Fruit fly (Drosophila melanogaster) whole organism, embryonic: ENCODE data around the gene Jhbp2.

Source experiments
- Awh ChIP-seq: fragments of 200-800 bp; sonication (Bioruptor generic); IDR thresholded peaks from 2 replicates; pipeline ENCODE4, ENCODE4 v1.3.6; 2022; ENCODE audit warnings: missing biosample characterization, missing genetic modification characterization
- CG11560 ChIP-seq: fragments of 200-800 bp; sonication (Bioruptor generic); IDR thresholded peaks from 3 replicates; pipeline ENCODE4 v1.3.6; 2022; ENCODE audit warnings: missing biosample characterization, missing genetic modification characterization
- CG13894 ChIP-seq: fragments of 200-800 bp; sonication (Bioruptor generic); optimal IDR thresholded peaks from 3 replicates; lab custom pipeline; 2018; ENCODE audit warnings: missing biosample characterization, mild to moderate bottlenecking, missing genetic modification characterization, moderate library complexity
- CG15479 ChIP-seq: fragments of 200-800 bp; sonication (Bioruptor generic); optimal IDR thresholded peaks from 3 replicates; lab custom pipeline; 2019; ENCODE audit warnings: missing biosample characterization, mild to moderate bottlenecking, missing genetic modification characterization, moderate library complexity
- CG17912 ChIP-seq: fragments of 200-800 bp; sonication (Bioruptor generic); optimal IDR thresholded peaks from 2 replicates; lab custom pipeline; 2018; ENCODE audit warnings: missing biosample characterization, mild to moderate bottlenecking, missing genetic modification characterization
- CG2116 ChIP-seq: fragments of 200-800 bp; sonication (Bioruptor generic); optimal IDR thresholded peaks from 3 replicates; lab custom pipeline; 2018; ENCODE audit warnings: missing biosample characterization, mild to moderate bottlenecking, missing genetic modification characterization
- CG2199 ChIP-seq: fragments of 200-800 bp; sonication (Bioruptor generic); IDR thresholded peaks from 3 replicates; pipeline ENCODE4 v1.3.6; 2022; ENCODE audit warnings: missing biosample characterization, missing genetic modification characterization
- CG30403 ChIP-seq: fragments of 200-800 bp; sonication (Bioruptor generic); optimal IDR thresholded peaks from 3 replicates; lab custom pipeline; 2016; ENCODE audit warnings: missing biosample characterization, missing genetic modification characterization
- CG33557 ChIP-seq: fragments of 200-800 bp; sonication (Bioruptor generic); optimal IDR thresholded peaks from 2 replicates; lab custom pipeline; 2019; ENCODE audit warnings: missing biosample characterization, mild to moderate bottlenecking, missing genetic modification characterization, moderate library complexity
- CG34224 ChIP-seq: fragments of 200-800 bp; sonication (Bioruptor generic); IDR thresholded peaks from 3 replicates; pipeline ENCODE4 v1.3.6; 2022; ENCODE audit warnings: missing biosample characterization, missing genetic modification characterization; ENCODE audit not compliant: partially characterized antibody
- CG34422 ChIP-seq: fragments of 200-800 bp; sonication (Bioruptor generic); IDR thresholded peaks from 3 replicates; pipeline ENCODE4 v1.3.6; 2022; ENCODE audit warnings: missing biosample characterization, missing genetic modification characterization
- CG4617 ChIP-seq: fragments of 200-800 bp; sonication (Bioruptor generic); optimal IDR thresholded peaks from 3 replicates; lab custom pipeline; 2016; ENCODE audit warnings: missing biosample characterization, missing genetic modification characterization, borderline replicate concordance
- CG4854 ChIP-seq: fragments of 200-800 bp; sonication (Bioruptor generic); optimal IDR thresholded peaks from 2 replicates; lab custom pipeline; 2016; ENCODE audit warnings: missing biosample characterization, missing genetic modification characterization, inconsistent platforms
- CG6813 ChIP-seq: fragments of 200-800 bp; sonication (Bioruptor generic); optimal IDR thresholded peaks from 2 replicates; lab custom pipeline; 2017; ENCODE audit warnings: missing biosample characterization, missing genetic modification characterization, mild to moderate bottlenecking, moderate library complexity, missing genetic modification reagents
- CG7745 ChIP-seq: fragments of 200-800 bp; sonication (Bioruptor generic); optimal IDR thresholded peaks from 2 replicates; lab custom pipeline; 2018; ENCODE audit warnings: missing biosample characterization, mild to moderate bottlenecking, missing genetic modification characterization, moderate library complexity
- CG8290 ChIP-seq, 3 experiments: fragments of 200-800 bp; sonication (Bioruptor generic); optimal IDR thresholded peaks; 2 replicates each; lab custom pipeline; 2016 to 2019; ENCODE audit warnings: missing biosample characterization in 3 of 3, missing genetic modification characterization in 3 of 3, mild to moderate bottlenecking in 2 of 3, moderate library complexity in 1 of 3
- D ChIP-seq, 2 experiments: fragments of 200-800 bp in 1 of 2; fragments of >200 bp in 1 of 2; sonication (Bioruptor generic) in 1 of 2; optimal IDR thresholded peaks; 2 replicates in 1 of 2; 3 replicates in 1 of 2; lab custom pipeline; 2017; ENCODE audit warnings: mild to moderate bottlenecking in 1 of 2, missing biosample characterization in 1 of 2, missing genetic modification characterization in 1 of 2, missing genetic modification reagents in 1 of 2
- H2.0 ChIP-seq: fragments of 200-800 bp; sonication (Bioruptor generic); IDR thresholded peaks from 2 replicates; pipeline ENCODE4 v1.3.6; 2022; ENCODE audit warnings: missing biosample characterization, missing genetic modification characterization
- Hr39 ChIP-seq: fragments of >200 bp; optimal IDR thresholded peaks from 2 replicates; lab custom pipeline; 2017
- NC2β ChIP-seq: fragments of 200-800 bp; sonication (Bioruptor generic); optimal IDR thresholded peaks from 2 replicates; lab custom pipeline; 2016; ENCODE audit warnings: missing biosample characterization, missing genetic modification characterization
- Sry-β ChIP-seq: fragments of 200-800 bp; sonication (Bioruptor generic); optimal IDR thresholded peaks from 2 replicates; lab custom pipeline; 2018; ENCODE audit warnings: missing biosample characterization, mild to moderate bottlenecking, missing genetic modification characterization, moderate library complexity
- abd-A ChIP-seq: fragments of 200-800 bp; sonication (Bioruptor generic); optimal IDR thresholded peaks from 3 replicates; lab custom pipeline; 2019; ENCODE audit warnings: missing biosample characterization, mild to moderate bottlenecking, missing genetic modification characterization, moderate library complexity
- bigmax ChIP-seq: fragments of 200-800 bp; sonication (Bioruptor generic); optimal IDR thresholded peaks from 2 replicates; lab custom pipeline; 2018; ENCODE audit warnings: missing biosample characterization, mild to moderate bottlenecking, missing genetic modification characterization
- chinmo ChIP-seq: fragments of 200-800 bp; sonication (Bioruptor generic); IDR thresholded peaks from 4 replicates; pipeline ENCODE4 v1.3.6; 2022; ENCODE audit warnings: missing biosample characterization, missing genetic modification characterization; ENCODE audit not compliant: partially characterized antibody
- ci ChIP-seq: fragments of 200-800 bp; sonication (Bioruptor generic); IDR thresholded peaks from 3 replicates; pipeline ENCODE4 v1.3.6; 2022; ENCODE audit warnings: missing biosample characterization, missing genetic modification characterization
- corto ChIP-seq: fragments of 200-800 bp; sonication (Bioruptor generic); optimal IDR thresholded peaks from 2 replicates; lab custom pipeline; 2016; ENCODE audit warnings: missing biosample characterization, mild to moderate bottlenecking, missing genetic modification characterization, moderate library complexity
- croc ChIP-seq: fragments of 200-800 bp; sonication (Bioruptor generic); conservative IDR thresholded peaks from 3 replicates; pipeline ENCODE4 v1.3.6; 2022; ENCODE audit warnings: missing biosample characterization, missing genetic modification characterization
- crol ChIP-seq: fragments of 200-800 bp; sonication (Bioruptor generic); IDR thresholded peaks from 2 replicates; pipeline ENCODE4 v1.3.6; 2022; ENCODE audit warnings: missing biosample characterization, missing genetic modification characterization
- crp ChIP-seq, 2 experiments: fragments of 200-800 bp; sonication (Bioruptor generic); optimal IDR thresholded peaks; 2 replicates in 1 of 2; 3 replicates in 1 of 2; lab custom pipeline; 2017; ENCODE audit warnings: missing biosample characterization in 2 of 2, missing genetic modification characterization in 2 of 2, mild to moderate bottlenecking in 1 of 2, moderate library complexity in 1 of 2
- eve ChIP-seq, 2 experiments: fragments of >200 bp; optimal IDR thresholded peaks; 2 replicates each; lab custom pipeline; 2017; ENCODE audit warnings: missing biosample characterization in 2 of 2, missing genetic modification characterization in 2 of 2
- grn ChIP-seq: fragments of 200-800 bp; sonication (Bioruptor generic); optimal IDR thresholded peaks from 3 replicates; lab custom pipeline; 2017; ENCODE audit warnings: missing biosample characterization, missing genetic modification characterization
- gsb-n ChIP-seq: fragments of 200-800 bp; sonication (Bioruptor generic); optimal IDR thresholded peaks from 3 replicates; lab custom pipeline; 2018; ENCODE audit warnings: missing biosample characterization, mild to moderate bottlenecking, missing genetic modification characterization
- gt ChIP-seq: fragments of 200-800 bp; sonication (Bioruptor generic); IDR thresholded peaks from 2 replicates; pipeline ENCODE4 v1.3.6; 2022; ENCODE audit warnings: missing biosample characterization, missing genetic modification characterization
- prd ChIP-seq, 3 experiments: fragments of >200 bp in 2 of 3; fragments of 200-800 bp in 1 of 3; sonication (Bioruptor generic) in 1 of 3; optimal IDR thresholded peaks in 2 of 3; IDR thresholded peaks in 1 of 3; 2 replicates in 2 of 3; 3 replicates in 1 of 3; pipeline versions ENCODE4 v1.3.6 to Lab custom; 2017 to 2022; ENCODE audit warnings: missing biosample characterization in 1 of 3, missing genetic modification characterization in 1 of 3
- pros ChIP-seq: fragments of 200-800 bp; sonication (Bioruptor generic); optimal IDR thresholded peaks from 3 replicates; lab custom pipeline; 2019; ENCODE audit warnings: missing biosample characterization, mild to moderate bottlenecking, missing genetic modification characterization, moderate library complexity
- repo ChIP-seq: fragments of 200-800 bp; sonication (Bioruptor generic); optimal IDR thresholded peaks from 2 replicates; lab custom pipeline; 2016; ENCODE audit warnings: missing biosample characterization, missing genetic modification characterization
- seq ChIP-seq: fragments of 200-800 bp; sonication (Bioruptor generic); IDR thresholded peaks from 2 replicates; pipeline ENCODE4 v1.3.6; 2022; ENCODE audit warnings: missing biosample characterization, missing genetic modification characterization
- tin ChIP-seq: fragments of 200-800 bp; sonication (Bioruptor generic); optimal IDR thresholded peaks from 3 replicates; lab custom pipeline; 2016; ENCODE audit warnings: missing biosample characterization, missing genetic modification characterization
- toy ChIP-seq: fragments of 200-800 bp; sonication (Bioruptor generic); IDR thresholded peaks from 2 replicates; pipeline ENCODE4 v1.3.6; 2022; ENCODE audit warnings: missing biosample characterization, missing genetic modification characterization
- twi ChIP-seq: fragments of 200-800 bp; optimal IDR thresholded peaks from 2 replicates; lab custom pipeline; 2019; ENCODE audit warnings: missing biosample characterization, mild to moderate bottlenecking, missing genetic modification characterization, moderate library complexity
- yki ChIP-seq: fragments of >200 bp; optimal IDR thresholded peaks from 3 replicates; lab custom pipeline; 2018
- z ChIP-seq: fragments of 200-800 bp; sonication (Bioruptor generic); IDR thresholded peaks from 3 replicates; pipeline ENCODE4 v1.3.6; 2022; ENCODE audit warnings: missing biosample characterization, missing genetic modification characterization
- zen ChIP-seq: fragments of 200-800 bp; sonication (Bioruptor generic); optimal IDR thresholded peaks from 3 replicates; lab custom pipeline; 2018; ENCODE audit warnings: missing biosample characterization, mild to moderate bottlenecking, missing genetic modification characterization, moderate library complexity

Jhbp2 gene

DNA sequence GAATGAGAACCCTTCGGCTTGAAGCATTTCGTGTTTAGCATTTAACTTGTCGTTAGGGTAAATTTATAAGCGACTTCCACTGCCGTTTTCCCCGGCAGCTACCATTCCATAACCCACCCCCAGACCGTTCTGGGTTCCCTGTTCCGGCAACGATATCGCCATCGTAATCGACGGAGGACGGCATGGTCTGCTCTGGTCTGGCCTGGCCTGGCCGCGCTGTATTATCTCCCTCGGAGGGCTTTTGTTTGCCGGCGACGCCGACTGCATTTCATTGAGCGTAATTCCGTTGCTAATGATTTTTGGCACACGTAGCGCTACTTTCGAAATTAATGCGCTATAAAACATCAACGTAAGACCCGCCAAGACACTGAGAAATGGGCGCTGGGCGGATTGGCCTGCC lies 23.5 kb upstream of the Jhbp2 start (continued):
- TF ChIP-seq CG33557 (no peak), crp (GFP tag; optimal IDR thresholded peaks at IDR 0.05; lab: Kevin White, UChicago) (no peak), CG2116 (GFP tag; lab: Kevin White, UChicago) (no peak)

DNA sequence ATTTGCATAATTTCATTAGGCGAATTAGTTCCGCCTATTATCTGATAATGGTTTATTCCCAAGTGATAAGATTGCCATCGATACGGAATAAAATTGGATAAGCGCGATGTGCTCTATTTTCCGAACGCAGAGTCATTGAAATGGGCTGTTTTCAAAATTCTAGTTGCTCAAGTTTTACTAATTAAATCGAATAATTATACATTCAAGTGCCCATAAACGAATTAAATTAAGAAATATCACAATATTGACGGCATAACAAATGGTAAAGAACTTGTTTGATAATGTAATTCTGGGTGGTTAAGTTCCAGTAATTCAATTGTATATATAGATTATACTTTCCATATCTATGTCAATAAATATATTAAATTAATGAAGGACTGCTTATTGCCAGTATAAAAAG lies 23.0 kb upstream of the Jhbp2 start, which contains the start of gene CG14662:
CG14662 (minus strand) TSS at position 101 of the 400 bp plus-strand sequence.
- no peak for TF ChIP-seq croc (GFP tag; lab: Robert Waterston, UW)
- peak in 1 of 2 experiments; percentile 25 for TF ChIP-seq eve (GFP tag; optimal IDR thresholded peaks at IDR 0.05; lab: Kevin White, UChicago)
- no peak for TF ChIP-seq prd (optimal IDR thresholded peaks at IDR 0.05; lab: Kevin White, UChicago)
- TF ChIP-seq prd (GFP tag; IDR thresholded peaks at IDR 0.05; lab: Robert Waterston, UW), result no peak
- peak; percentile 28 for TF ChIP-seq zen (tag; lab: Kevin White, UChicago)
- no peak for TF ChIP-seq CG4617 (GFP tag; lab: Kevin White, UChicago)
- TF ChIP-seq CG6813 (GFP tag; lab: Kevin White, UChicago), result no peak
- TF ChIP-seq Sry-β, result no peak
- TF ChIP-seq yki, result no peak
- no peak for TF ChIP-seq toy (GFP tag; lab: Robert Waterston, UW)

DNA sequence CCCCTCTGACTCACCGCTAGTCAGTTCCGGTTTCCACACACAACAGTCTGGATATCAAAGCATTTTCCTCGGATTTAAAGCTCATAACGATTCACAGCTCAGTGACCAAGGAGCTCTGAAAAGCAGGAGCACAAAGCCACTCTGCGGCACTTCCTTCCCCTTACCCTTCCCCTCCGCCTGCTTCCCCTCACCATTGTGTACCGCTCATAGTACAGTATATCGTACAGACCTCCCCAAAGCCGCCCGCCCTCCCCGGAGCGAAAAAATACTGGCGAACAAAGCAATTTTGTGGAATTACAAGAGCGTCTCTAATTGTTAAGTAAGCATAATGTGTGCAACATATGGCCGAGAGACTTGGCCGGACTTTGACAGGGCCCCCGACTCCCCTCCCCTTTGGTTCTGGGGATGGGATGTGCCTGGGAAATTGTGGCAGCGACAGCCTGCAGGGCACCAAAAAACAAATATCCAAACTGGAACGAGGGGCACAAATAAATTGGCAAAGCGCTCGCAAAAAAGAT lies 20.0 kb upstream of the Jhbp2 start:
- peak; percentile 85 for TF ChIP-seq twi
- TF ChIP-seq CG4854 (GFP tag; lab: Kevin White, UChicago), result no peak
- no peak for TF ChIP-seq CG11560
- 0 out of 2 replicates have a peak, but pooled peaks have one; percentile 21 for TF ChIP-seq Awh (GFP tag; lab: Robert Waterston, UW)
- TF ChIP-seq CG30403, result no peak
- no peak for TF ChIP-seq corto (GFP tag; lab: Kevin White, UChicago)
- 0 out of 3 replicates have a peak, but pooled peaks have one; percentile 20 for TF ChIP-seq CG34422
- no peak for TF ChIP-seq CG17912 (GFP tag; lab: Kevin White, UChicago)
- TF ChIP-seq abd-A (tag; lab: Kevin White, UChicago), result peak; percentile 65
- TF ChIP-seq CG8290 (GFP tag; optimal IDR thresholded peaks at IDR 0.05; lab: Kevin White, UChicago), result no peak
- TF ChIP-seq CG8290 (tag; optimal IDR thresholded peaks at IDR 0.05; lab: Kevin White, UChicago), result peak in 1 of 2 experiments; percentile 19
- 0 out of 3 replicates have a peak, but pooled peaks have one; percentile 6 for TF ChIP-seq CG2199
- peak; percentile 30 for TF ChIP-seq gsb-n (tag; lab: Kevin White, UChicago)
- no peak for TF ChIP-seq H2.0 (GFP tag; lab: Robert Waterston, UW)
- 0 out of 4 replicates have a peak, but pooled peaks have one; percentile 44 for TF ChIP-seq chinmo (GFP tag; lab: Robert Waterston, UW)
- TF ChIP-seq pros (GFP tag; lab: Kevin White, UChicago), result peak; percentile 51
- peak; percentile 91 for TF ChIP-seq crol (GFP tag; lab: Robert Waterston, UW)
- no peak for TF ChIP-seq D (optimal IDR thresholded peaks at IDR 0.05; lab: Kevin White, UChicago)
- TF ChIP-seq D (GFP tag; optimal IDR thresholded peaks at IDR 0.05; lab: Kevin White, UChicago), result peak; percentile 33
- TF ChIP-seq seq, result no peak
- TF ChIP-seq, all 482 proteins: peak for 11

DNA sequence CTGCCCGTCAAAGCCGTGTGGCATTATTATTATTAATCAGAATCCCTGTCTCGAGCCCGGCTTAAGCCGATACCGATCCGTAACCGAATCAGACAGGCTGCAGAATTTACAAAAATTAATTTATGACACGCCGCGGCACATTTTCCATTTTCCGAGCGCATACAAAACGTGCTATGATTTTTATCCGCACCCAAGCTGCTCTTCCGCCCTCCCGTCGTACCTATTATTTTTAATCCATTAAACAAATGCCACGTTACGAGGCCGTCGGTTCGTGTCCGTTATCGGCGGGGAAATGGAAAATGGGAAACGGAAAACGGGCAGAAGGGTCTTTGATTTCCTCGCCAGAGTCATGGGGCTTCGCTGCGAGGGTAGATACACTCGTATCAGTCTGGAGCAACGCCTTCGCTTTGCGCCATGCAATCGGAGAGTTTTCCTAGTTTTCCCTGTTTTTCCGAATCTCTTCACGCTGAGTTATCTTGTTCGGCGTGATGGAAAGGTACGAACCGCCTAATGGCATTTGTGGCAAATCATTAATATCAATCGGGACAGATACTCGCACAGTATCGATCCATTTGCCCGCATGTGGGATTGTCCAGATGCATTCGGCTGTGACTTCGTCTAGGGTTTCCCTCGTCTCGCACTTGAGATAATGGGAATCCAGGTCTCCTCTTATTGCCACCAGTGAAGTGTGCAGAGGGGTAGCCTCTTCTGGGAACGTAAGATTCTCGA lies 19.1 kb upstream of the Jhbp2 start:
- TF ChIP-seq chinmo (GFP tag; lab: Robert Waterston, UW), result no peak
- no peak for TF ChIP-seq gt (GFP tag; lab: Robert Waterston, UW)
- no peak for TF ChIP-seq Hr39 (lab: Kevin White, UChicago)
- peak; percentile 44 for TF ChIP-seq twi
- TF ChIP-seq grn, result peak; percentile 36
- TF ChIP-seq CG7745 (tag; lab: Kevin White, UChicago), result peak; percentile 42
- no peak for TF ChIP-seq bigmax (GFP tag; lab: Kevin White, UChicago)
- peak; percentile 8 for TF ChIP-seq CG15479 (GFP tag; lab: Kevin White, UChicago)
- TF ChIP-seq repo (GFP tag; lab: Kevin White, UChicago), result no peak
- peak; percentile 34 for TF ChIP-seq CG13894
- TF ChIP-seq tin (GFP tag; lab: Kevin White, UChicago), result no peak
- 0 out of 3 replicates have a peak, but pooled peaks have one; percentile 20 for TF ChIP-seq z
- TF ChIP-seq NC2β (GFP tag; lab: Kevin White, UChicago), result no peak
- 0 out of 3 replicates have a peak, but pooled peaks have one; percentile 6 for TF ChIP-seq ci (GFP tag; lab: Robert Waterston, UW)
- no peak for TF ChIP-seq CG34224 (GFP tag; lab: Robert Waterston, UW)
